Worm (Caenorhabditis elegans): ENCODE results near the gene ins-4.

The ins-4 gene

DNA sequence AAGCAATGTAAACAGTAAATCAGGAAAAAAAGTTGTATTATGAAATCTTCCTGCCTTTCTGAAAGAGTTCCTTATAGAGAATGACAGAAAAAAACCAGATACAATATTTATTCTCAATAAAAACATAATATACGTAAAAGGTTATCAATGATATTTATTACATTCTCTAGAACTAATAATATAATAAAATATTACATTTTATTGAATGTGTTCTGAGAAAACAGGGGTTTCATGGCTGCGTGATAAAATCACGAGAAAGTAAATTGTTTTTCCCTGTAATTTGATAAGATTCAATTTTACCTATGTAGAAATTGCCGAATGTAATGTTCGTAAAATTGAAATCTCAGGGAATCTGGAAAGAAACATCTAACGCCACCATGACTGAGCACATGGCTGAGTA, 31.2 kb upstream of the ins-4 start (continued):
- no peak for TF ChIP-seq npax-4 (tag; optimal IDR thresholded peaks at IDR 0.05)
- no peak for TF ChIP-seq elt-4 (tag; optimal IDR thresholded peaks at IDR 0.05)
- TF ChIP-seq fkh-6 (tag; optimal IDR thresholded peaks at IDR 0.05) = no peak
- TF ChIP-seq ceh-30 (tag; optimal IDR thresholded peaks at IDR 0.05) = no peak
- TF ChIP-seq fkh-10 (GFP tag; optimal IDR thresholded peaks at IDR 0.05) = no peak

- TF ChIP-seq che-1 (tag; optimal IDR thresholded peaks at IDR 0.05) (no peak), syd-9 (tag; optimal IDR thresholded peaks at IDR 0.05) (no peak), madf-2 (tag; optimal IDR thresholded peaks at IDR 0.05) (no peak), nhr-232 (tag; optimal IDR thresholded peaks at IDR 0.05) (no peak), fax-1 (tag; optimal IDR thresholded peaks at IDR 0.05) (no peak), hlh-6 (tag; optimal IDR thresholded peaks at IDR 0.05) (no peak), F13H6.1 (tag; optimal IDR thresholded peaks at IDR 0.05) (no peak), ceh-9 (tag; optimal IDR thresholded peaks at IDR 0.05) (no peak), unc-42 (tag; optimal IDR thresholded peaks at IDR 0.05) (peak; percentile 18), ceh-34 (tag; optimal IDR thresholded peaks at IDR 0.05) (peak; percentile 25), pha-4 (tag; optimal IDR thresholded peaks at IDR 0.05) (no peak), npax-4 (tag; optimal IDR thresholded peaks at IDR 0.05) (no peak), pha-2 (tag; optimal IDR thresholded peaks at IDR 0.05) (no peak), ahr-1 (tag; optimal IDR thresholded peaks at IDR 0.05) (no peak), rnt-1 (tag; optimal IDR thresholded peaks at IDR 0.05) (no peak), fkh-6 (tag; optimal IDR thresholded peaks at IDR 0.05) (no peak), ama-1 (optimal IDR thresholded peaks at IDR 0.05) (no peak), unc-55 (GFP tag; optimal IDR thresholded peaks at IDR 0.05) (peak; percentile 40), ceh-45 (GFP tag; IDR thresholded peaks at IDR 0.05) (no peak), mec-3 (tag; optimal IDR thresholded peaks at IDR 0.05; ENCODE audit: borderline replicate concordance) (no peak), tbx-2 (tag; optimal IDR thresholded peaks at IDR 0.05) (no peak), elt-2 (tag; optimal IDR thresholded peaks at IDR 0.05) (no peak), ceh-22 (tag; optimal IDR thresholded peaks at IDR 0.05) (no peak), sdc-2 (tag; optimal IDR thresholded peaks at IDR 0.05) (no peak), ceh-31 (tag; optimal IDR thresholded peaks at IDR 0.05) (peak; percentile 50), hlh-15 (tag; optimal IDR thresholded peaks at IDR 0.05) (no peak), unc-86 (tag; optimal IDR thresholded peaks at IDR 0.05) (no peak), C38D4.7 (GFP tag; optimal IDR thresholded peaks at IDR 0.05) (no peak), pag-3 (tag; optimal IDR thresholded peaks at IDR 0.05; ENCODE audit: borderline replicate concordance) (no peak)
Measured at ce11 chrII:5966637-5967036, 29.5 kb upstream of the ins-4 start.

ce11 chrII:5968037-5968436, 28.1 kb upstream of the ins-4 start, which contains the start of gene B0034.1:
Gene B0034.1, plus strand, starts transcription at chrII:5968337.
- TF ChIP-seq hlh-6 (tag; optimal IDR thresholded peaks at IDR 0.05) = no peak
- no peak for TF ChIP-seq elt-4 (tag; optimal IDR thresholded peaks at IDR 0.05)
- TF ChIP-seq ceh-31 (tag; optimal IDR thresholded peaks at IDR 0.05) = no peak
- TF ChIP-seq npax-4 (tag; optimal IDR thresholded peaks at IDR 0.05) = no peak
- no peak for TF ChIP-seq nhr-11 (tag; optimal IDR thresholded peaks at IDR 0.05)

DNA sequence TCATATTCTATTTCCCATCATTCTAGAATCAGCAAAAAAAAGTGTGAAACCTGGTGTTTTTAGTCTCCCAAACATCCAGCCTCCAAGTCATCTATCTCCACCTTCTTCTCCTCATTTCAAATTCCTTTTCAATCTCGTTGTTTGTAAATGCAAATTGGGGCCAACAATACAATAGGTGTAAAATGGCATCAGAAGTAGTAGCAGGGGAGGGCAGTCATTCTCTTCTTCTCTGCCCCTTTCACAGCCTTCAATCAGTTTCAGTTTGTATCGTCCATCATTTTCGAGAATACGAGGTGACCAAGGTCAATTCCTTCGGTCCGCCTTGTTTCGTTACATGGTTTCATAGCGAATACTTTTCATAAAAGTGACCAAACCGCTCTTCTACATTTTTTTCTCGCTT, 26.9 kb upstream of the ins-4 start, which contains the start of gene B0034.4:
Gene B0034.4, minus strand, starts transcription at position 229 of the 400 bp plus-strand sequence.
- TF ChIP-seq pha-2 (tag; optimal IDR thresholded peaks at IDR 0.05) (no peak), npax-4 (tag; optimal IDR thresholded peaks at IDR 0.05) (no peak), ceh-18 (tag; optimal IDR thresholded peaks at IDR 0.05) (no peak), ceh-31 (tag; optimal IDR thresholded peaks at IDR 0.05) (no peak), lim-6 (tag; optimal IDR thresholded peaks at IDR 0.05) (no peak), lin-11 (tag; optimal IDR thresholded peaks at IDR 0.05) (no peak)

DNA sequence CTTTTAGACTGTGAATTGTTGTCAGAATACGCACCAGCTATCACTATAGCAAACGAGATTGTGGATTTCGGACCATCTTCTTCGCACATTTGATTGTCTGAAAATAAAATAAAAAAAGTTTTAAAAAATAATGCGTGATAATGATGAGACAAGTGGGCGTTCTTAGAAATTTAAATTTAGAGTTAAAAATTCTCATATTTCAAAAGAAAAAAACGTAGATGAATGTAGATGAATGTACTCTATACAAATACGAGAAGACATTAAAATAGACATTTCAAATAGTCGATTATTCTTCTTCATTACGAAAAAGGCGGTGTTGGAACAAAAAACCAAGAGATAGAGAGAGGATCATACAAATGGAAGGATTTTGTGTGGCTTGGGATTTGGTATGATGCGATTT, 21.3 kb upstream of the ins-4 start, which contains the start of gene B0034.5:
Gene B0034.5, minus strand, starts transcription at position 101 of the 400 bp plus-strand sequence.
- TF ChIP-seq ceh-14 (tag; optimal IDR thresholded peaks at IDR 0.05) (no peak), ceh-34 (tag; optimal IDR thresholded peaks at IDR 0.05) (no peak), ceh-19 (GFP tag; optimal IDR thresholded peaks at IDR 0.05) (no peak), pqm-1 (tag; optimal IDR thresholded peaks at IDR 0.05) (no peak), nfya-1 (tag; optimal IDR thresholded peaks at IDR 0.05) (no peak), hlh-15 (tag; optimal IDR thresholded peaks at IDR 0.05) (no peak), unc-3 (GFP tag; conservative IDR thresholded peaks at IDR 0.05) (no peak), unc-3 (tag; optimal IDR thresholded peaks at IDR 0.05) (no peak), T23F11.4 (GFP tag; optimal IDR thresholded peaks at IDR 0.05) (no peak)

All from whole organism, late embryonic.